Fruit fly (Drosophila melanogaster): ENCODE results near the gene Nrg.

Gene Nrg

DNA sequence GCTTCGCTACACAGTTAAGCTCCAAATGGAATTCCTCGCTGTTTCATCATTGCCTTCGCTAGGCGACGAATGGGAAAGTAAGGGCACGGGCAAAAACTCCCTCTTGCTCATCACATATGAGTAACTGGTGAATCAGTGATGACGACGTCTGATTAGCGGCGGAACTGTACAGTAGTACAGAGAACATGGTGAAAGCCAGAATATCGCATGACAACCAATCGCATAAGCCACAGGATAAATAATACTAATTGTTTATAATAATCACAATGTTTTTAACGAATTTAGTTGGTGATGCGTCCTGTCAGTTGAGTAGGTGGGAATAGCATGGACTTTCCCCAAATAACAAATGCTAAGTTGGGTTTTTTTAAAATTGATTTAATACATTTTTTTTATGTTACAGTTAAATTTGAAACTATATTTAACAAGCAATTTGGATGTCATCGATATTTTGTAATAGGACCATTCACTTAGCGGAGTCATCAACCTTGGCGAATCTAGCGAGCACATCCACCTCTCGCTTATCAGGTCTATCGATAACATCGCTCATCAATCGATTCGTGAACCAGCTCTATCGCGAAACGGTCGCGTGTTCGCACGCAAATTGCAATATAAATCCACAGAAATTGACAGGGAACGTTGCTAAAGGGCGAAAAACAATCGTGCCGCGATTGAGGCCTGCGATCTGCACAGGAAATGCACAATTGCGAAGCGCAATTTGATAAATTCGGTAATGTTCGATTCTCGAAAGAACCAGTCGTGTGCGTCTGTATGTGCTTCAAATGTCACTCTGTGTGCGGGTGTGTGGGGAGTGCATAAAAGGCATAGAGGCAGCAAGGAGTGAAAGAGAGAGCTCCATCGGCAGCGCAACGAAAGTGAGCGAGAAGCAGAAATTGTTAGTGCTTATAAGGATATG, 43.2 kb downstream of the Nrg start, which contains the start of the genes CG12112 and Trf4-1 (continued):
- TF ChIP-seq ap (GFP tag; IDR thresholded peaks at IDR 0.05) (no peak), CG7839 (tag; optimal IDR thresholded peaks at IDR 0.05) (no peak), Ets97D (GFP tag; optimal IDR thresholded peaks at IDR 0.05) (peak; percentile 57), eyg (GFP tag; optimal IDR thresholded peaks at IDR 0.05) (no peak), bigmax (GFP tag; optimal IDR thresholded peaks at IDR 0.05) (no peak), CG3847 (GFP tag; IDR thresholded peaks at IDR 0.05) (no peak), hth (optimal IDR thresholded peaks at IDR 0.05) (no peak), zfh2 (GFP tag; optimal IDR thresholded peaks at IDR 0.05) (no peak), CG30403 (GFP tag; optimal IDR thresholded peaks at IDR 0.05) (peak; percentile 29), ssp (GFP tag; IDR thresholded peaks at IDR 0.05) (no peak), PHDP (tag; optimal IDR thresholded peaks at IDR 0.05) (no peak), CG11398 (GFP tag; optimal IDR thresholded peaks at IDR 0.05) (no peak), ara (GFP tag; IDR thresholded peaks at IDR 0.05) (no peak), CG17829 (tag; optimal IDR thresholded peaks at IDR 0.05) (no peak), twi (tag; optimal IDR thresholded peaks at IDR 0.05) (no peak), al (GFP tag; IDR thresholded peaks at IDR 0.05) (no peak), CG6175 (GFP tag; IDR thresholded peaks at IDR 0.05) (no peak), stwl (tag; optimal IDR thresholded peaks at IDR 0.05) (peak; percentile 29), Atf-2 (GFP tag; optimal IDR thresholded peaks at IDR 0.05) (no peak), jumu (GFP tag; optimal IDR thresholded peaks at IDR 0.05) (peak; percentile 14), Nf-YA (GFP tag; IDR thresholded peaks at IDR 0.05) (no peak), Sry-β (GFP tag; optimal IDR thresholded peaks at IDR 0.05) (peak; percentile 89), CG17802 (tag; optimal IDR thresholded peaks at IDR 0.05) (no peak), CG8765 (GFP tag; IDR thresholded peaks at IDR 0.05) (no peak), dmrt99B (tag; optimal IDR thresholded peaks at IDR 0.05) (no peak), Atf6 (GFP tag; IDR thresholded peaks at IDR 0.05) (no peak), yki (optimal IDR thresholded peaks at IDR 0.05) (no peak), ewg (GFP tag; optimal IDR thresholded peaks at IDR 0.05) (no peak), CG6765 (GFP tag; optimal IDR thresholded peaks at IDR 0.05) (no peak), CG4617 (GFP tag; optimal IDR thresholded peaks at IDR 0.05; ENCODE audit: borderline replicate concordance) (peak; percentile 50), CG9817 (tag; optimal IDR thresholded peaks at IDR 0.05) (peak; percentile 5), CG12219 (GFP tag; optimal IDR thresholded peaks at IDR 0.05) (no peak), pfk (GFP tag; optimal IDR thresholded peaks at IDR 0.05) (no peak), toy (GFP tag; IDR thresholded peaks at IDR 0.05) (no peak), D19A (tag; optimal IDR thresholded peaks at IDR 0.05) (no peak), YL-1 (GFP tag; optimal IDR thresholded peaks at IDR 0.05) (peak; percentile 56), nerfin-1 (tag; optimal IDR thresholded peaks at IDR 0.05) (peak; percentile 12), gce (GFP tag; IDR thresholded peaks at IDR 0.05) (no peak), CG12104 (GFP tag; optimal IDR thresholded peaks at IDR 0.05) (peak; percentile 11), CG11696 (GFP tag; IDR thresholded peaks at IDR 0.05) (no peak), Vsx1 (GFP tag; optimal IDR thresholded peaks at IDR 0.05) (no peak), CkIIα-i1 (GFP tag; IDR thresholded peaks at IDR 0.05) (no peak), Oli (tag; optimal IDR thresholded peaks at IDR 0.05) (no peak), grn (GFP tag; optimal IDR thresholded peaks at IDR 0.05) (peak; percentile 8), slp2 (GFP tag; optimal IDR thresholded peaks at IDR 0.05) (no peak), Dll (GFP tag; IDR thresholded peaks at IDR 0.05; ENCODE audit: partially characterized antibody) (peak; percentile 79), CG11247 (GFP tag; IDR thresholded peaks at IDR 0.05) (no peak), cato (GFP tag; optimal IDR thresholded peaks at IDR 0.05; ENCODE audit: borderline replicate concordance) (no peak), CG14050 (GFP tag; IDR thresholded peaks at IDR 0.05) (no peak), NFAT (GFP tag; IDR thresholded peaks at IDR 0.05) (no peak), CG6654 (GFP tag; optimal IDR thresholded peaks at IDR 0.05) (no peak)
